Comparison of ENCODE assay signal across 1 fruit fly cellular context in genomic region chr3L:640324-640974, dm6.
TF ChIP-seq lines count a peak whose summit lies in the region.

No protein-coding gene starts in this region.

TF ChIP-seq in whole organism, embryonic, 481 proteins besides CTCF, POLR2A, EP300 and RAD21 (continued from another document and continues in another):
- TF ChIP-seq cas (GFP tag; IDR thresholded peaks at IDR 0.05; lab: Robert Waterston, UW) (peak; percentile 31; the same call in 1 of the 2 replicates), twi (tag; optimal IDR thresholded peaks at IDR 0.05; lab: Kevin White, UChicago) (peak; percentile 77), bbx (GFP tag; IDR thresholded peaks at IDR 0.05; lab: Robert Waterston, UW; ENCODE audit: partially characterized antibody) (no peak), CG14050 (GFP tag; IDR thresholded peaks at IDR 0.05; lab: Robert Waterston, UW) (no peak; the same call in 2 of the 3 replicates), grau (tag; optimal IDR thresholded peaks at IDR 0.05; lab: Kevin White, UChicago) (peak; percentile 84), trh (GFP tag; optimal IDR thresholded peaks at IDR 0.05; lab: Kevin White, UChicago) (peak; percentile 61), bcd (GFP tag; optimal IDR thresholded peaks at IDR 0.05; lab: Kevin White, UChicago) (peak; percentile 80), otp (GFP tag; IDR thresholded peaks at IDR 0.05; lab: Robert Waterston, UW) (peak; percentile 57; the same call in 1 of the 3 replicates), CG3281 (GFP tag; optimal IDR thresholded peaks at IDR 0.05; lab: Kevin White, UChicago) (peak; percentile 79), sc (optimal IDR thresholded peaks at IDR 0.05; lab: Kevin White, UChicago) (no peak), sc (GFP tag; optimal IDR thresholded peaks at IDR 0.05; lab: Kevin White, UChicago) (peak; percentile 69), CG4707 (GFP tag; optimal IDR thresholded peaks at IDR 0.05; lab: Kevin White, UChicago) (peak; percentile 33), Sox102F (GFP tag; optimal IDR thresholded peaks at IDR 0.05; lab: Kevin White, UChicago) (peak; percentile 77), CG17802 (tag; optimal IDR thresholded peaks at IDR 0.05; lab: Kevin White, UChicago) (peak; percentile 30), Antp (GFP tag; optimal IDR thresholded peaks at IDR 0.05; lab: Kevin White, UChicago) (peak; percentile 85), ken (GFP tag; IDR thresholded peaks at IDR 0.05; lab: Robert Waterston, UW) (peak; percentile 63; the same call in 2 of the 3 replicates), Camta (GFP tag; optimal IDR thresholded peaks at IDR 0.05; lab: Kevin White, UChicago) (peak; percentile 85), sd (tag; optimal IDR thresholded peaks at IDR 0.05; lab: Kevin White, UChicago) (no peak), CG18764 (GFP tag; optimal IDR thresholded peaks at IDR 0.05; lab: Kevin White, UChicago) (peak; percentile 64), caup (GFP tag; optimal IDR thresholded peaks at IDR 0.05; lab: Kevin White, UChicago; ENCODE audit: severe bottlenecking) (peak; percentile 73), tx (GFP tag; optimal IDR thresholded peaks at IDR 0.05; lab: Kevin White, UChicago) (peak; percentile 67), unpg (GFP tag; optimal IDR thresholded peaks at IDR 0.05; lab: Kevin White, UChicago) (peak; percentile 86), pan (optimal IDR thresholded peaks at IDR 0.05; lab: Kevin White, UChicago) (no peak), pan (GFP tag; optimal IDR thresholded peaks at IDR 0.05 in 1 of 2, IDR thresholded peaks at IDR 0.05 in 1 of 2) (peak in 1 of 2 experiments; percentile 77), unc-4 (GFP tag; IDR thresholded peaks at IDR 0.05; lab: Robert Waterston, UW; ENCODE audit: partially characterized antibody) (no peak), az2 (GFP tag; optimal IDR thresholded peaks at IDR 0.05; lab: Kevin White, UChicago) (peak; percentile 84), slou (GFP tag; optimal IDR thresholded peaks at IDR 0.05; lab: Kevin White, UChicago) (peak; percentile 40), dysf (GFP tag; IDR thresholded peaks at IDR 0.05; lab: Robert Waterston, UW) (peak; percentile 86), Taf1 (GFP tag; IDR thresholded peaks at IDR 0.05; lab: Robert Waterston, UW) (no peak), CG8290 (GFP tag; optimal IDR thresholded peaks at IDR 0.05; lab: Kevin White, UChicago) (peak; percentile 79), CG8290 (tag; optimal IDR thresholded peaks at IDR 0.05; lab: Kevin White, UChicago) (peak; percentile 73 to 86), zfh1 (GFP tag; IDR thresholded peaks at IDR 0.05; lab: Robert Waterston, UW) (peak; percentile 89), aop (GFP tag; IDR thresholded peaks at IDR 0.05; lab: Robert Waterston, UW) (no peak), Hr3 (GFP tag; optimal IDR thresholded peaks at IDR 0.05; lab: Kevin White, UChicago) (peak; percentile 82), phol (tag; optimal IDR thresholded peaks at IDR 0.05; lab: Kevin White, UChicago) (peak; percentile 90), CG5953 (GFP tag; IDR thresholded peaks at IDR 0.05; lab: Robert Waterston, UW) (peak; percentile 70), Kr (GFP tag; optimal IDR thresholded peaks at IDR 0.05; lab: Kevin White, UChicago) (peak; percentile 64), Dad (GFP tag; optimal IDR thresholded peaks at IDR 0.05; lab: Kevin White, UChicago) (peak; percentile 71), CG4820 (GFP tag; optimal IDR thresholded peaks at IDR 0.05; lab: Kevin White, UChicago) (peak; percentile 85), jing (GFP tag; optimal IDR thresholded peaks at IDR 0.05; lab: Kevin White, UChicago) (peak; percentile 74), Abd-B (GFP tag; optimal IDR thresholded peaks at IDR 0.05; lab: Kevin White, UChicago) (peak; percentile 66), Bteb2 (GFP tag; optimal IDR thresholded peaks at IDR 0.05; lab: Kevin White, UChicago) (peak; percentile 45), CG12155 (GFP tag; optimal IDR thresholded peaks at IDR 0.05; lab: Kevin White, UChicago) (peak; percentile 83), HmgD (GFP tag; optimal IDR thresholded peaks at IDR 0.05; lab: Kevin White, UChicago) (peak; percentile 57), Ravus (GFP tag; IDR thresholded peaks at IDR 0.05; lab: Robert Waterston, UW) (no peak; the same call in none of the 2 replicates), bigmax (GFP tag; optimal IDR thresholded peaks at IDR 0.05; lab: Kevin White, UChicago) (no peak), CG12942 (GFP tag; optimal IDR thresholded peaks at IDR 0.05; lab: Kevin White, UChicago) (peak; percentile 68), wdn (GFP tag; IDR thresholded peaks at IDR 0.05; lab: Robert Waterston, UW) (0 out of 2 replicates have a peak, but pooled peaks have one; percentile 41), Ets65A (GFP tag; lab: Kevin White, UChicago) (peak; percentile 93), Fer2 (tag; optimal IDR thresholded peaks at IDR 0.05; lab: Kevin White, UChicago) (no peak), CG6689 (GFP tag; IDR thresholded peaks at IDR 0.05; lab: Robert Waterston, UW) (peak; percentile 84), CG18262 (tag; optimal IDR thresholded peaks at IDR 0.05; lab: Kevin White, UChicago) (peak; percentile 92), luna (GFP tag; optimal IDR thresholded peaks at IDR 0.05; lab: Kevin White, UChicago) (peak; percentile 25), CG10565 (GFP tag; optimal IDR thresholded peaks at IDR 0.05; lab: Kevin White, UChicago) (peak; percentile 60), CG13894 (tag; optimal IDR thresholded peaks at IDR 0.05; lab: Kevin White, UChicago) (peak; percentile 6), sima (GFP tag; optimal IDR thresholded peaks at IDR 0.05; lab: Kevin White, UChicago) (peak; percentile 67), croc (GFP tag; conservative IDR thresholded peaks at IDR 0.05; lab: Robert Waterston, UW) (peak; percentile 76), ewg (GFP tag; optimal IDR thresholded peaks at IDR 0.05; lab: Kevin White, UChicago) (peak; percentile 72), CG17359 (tag; optimal IDR thresholded peaks at IDR 0.05; lab: Kevin White, UChicago) (peak; percentile 86), CG32532 (GFP tag; IDR thresholded peaks at IDR 0.05; lab: Robert Waterston, UW) (peak; percentile 73; the same call in 1 of the 2 replicates), Usf (GFP tag; optimal IDR thresholded peaks at IDR 0.05; lab: Kevin White, UChicago) (peak; percentile 69), salm (tag; optimal IDR thresholded peaks at IDR 0.05; lab: Kevin White, UChicago) (peak; percentile 70), CG5180 (GFP tag; optimal IDR thresholded peaks at IDR 0.05; lab: Kevin White, UChicago) (peak; percentile 75), al (GFP tag; IDR thresholded peaks at IDR 0.05; lab: Robert Waterston, UW) (peak; percentile 39; the same call in 1 of the 2 replicates), CG18619 (GFP tag; optimal IDR thresholded peaks at IDR 0.05; lab: Kevin White, UChicago) (peak; percentile 79), ab (GFP tag; optimal IDR thresholded peaks at IDR 0.05; lab: Kevin White, UChicago) (peak; percentile 86), stc (GFP tag; IDR thresholded peaks at IDR 0.05; lab: Robert Waterston, UW) (peak; percentile 62; the same call in 1 of the 2 replicates), CG10147 (GFP tag; optimal IDR thresholded peaks at IDR 0.05; lab: Kevin White, UChicago) (peak; percentile 65), CG8089 (GFP tag; optimal IDR thresholded peaks at IDR 0.05; lab: Kevin White, UChicago) (peak; percentile 80), gsb (GFP tag; IDR thresholded peaks at IDR 0.05; lab: Robert Waterston, UW) (peak; percentile 59), Dref (GFP tag; IDR thresholded peaks at IDR 0.05; lab: Robert Waterston, UW) (no peak), pita (GFP tag; optimal IDR thresholded peaks at IDR 0.05; lab: Kevin White, UChicago) (no peak), CG16813 (GFP tag; IDR thresholded peaks at IDR 0.05; lab: Robert Waterston, UW; ENCODE audit: partially characterized antibody) (no peak), CG1529 (GFP tag; optimal IDR thresholded peaks at IDR 0.05; lab: Kevin White, UChicago) (peak; percentile 78), gce (GFP tag; IDR thresholded peaks at IDR 0.05; lab: Robert Waterston, UW) (peak; percentile 67; the same call in 2 of the 3 replicates), CG1792 (GFP tag; optimal IDR thresholded peaks at IDR 0.05; lab: Kevin White, UChicago) (peak; percentile 72), peb (GFP tag; IDR thresholded peaks at IDR 0.05; lab: Robert Waterston, UW) (peak; percentile 65), mirr (GFP tag; optimal IDR thresholded peaks at IDR 0.05; lab: Kevin White, UChicago) (no peak), dmrt99B (tag; optimal IDR thresholded peaks at IDR 0.05; lab: Kevin White, UChicago) (peak; percentile 83), CG16863 (GFP tag; optimal IDR thresholded peaks at IDR 0.05; lab: Kevin White, UChicago) (peak; percentile 88), CG9817 (tag; optimal IDR thresholded peaks at IDR 0.05; lab: Kevin White, UChicago) (peak; percentile 72), CG11695 (GFP tag; IDR thresholded peaks at IDR 0.05; lab: Robert Waterston, UW) (peak; percentile 75; the same call in 2 of the 3 replicates), hbn (GFP tag; IDR thresholded peaks at IDR 0.05; lab: Robert Waterston, UW; ENCODE audit: partially characterized antibody) (no peak), lola (GFP tag; optimal IDR thresholded peaks at IDR 0.05; lab: Kevin White, UChicago) (peak in 1 of 3 experiments; percentile 92), usp (GFP tag; optimal IDR thresholded peaks at IDR 0.05; lab: Kevin White, UChicago) (no peak), ac (GFP tag; optimal IDR thresholded peaks at IDR 0.05; lab: Kevin White, UChicago) (peak; percentile 73), crc (GFP tag; optimal IDR thresholded peaks at IDR 0.05; lab: Kevin White, UChicago) (peak; percentile 73), Gug (GFP tag; IDR thresholded peaks at IDR 0.05; lab: Robert Waterston, UW) (peak; percentile 57; the same call in 3 of the 4 replicates), CG10366 (GFP tag; IDR thresholded peaks at IDR 0.05; lab: Robert Waterston, UW) (peak; percentile 72), Atf-2 (GFP tag; optimal IDR thresholded peaks at IDR 0.05; lab: Kevin White, UChicago) (peak; percentile 76), cg (GFP tag; optimal IDR thresholded peaks at IDR 0.05; lab: Kevin White, UChicago) (no peak), CG32772 (GFP tag; IDR thresholded peaks at IDR 0.05; lab: Robert Waterston, UW) (peak; percentile 69), crol (GFP tag; IDR thresholded peaks at IDR 0.05; lab: Robert Waterston, UW) (peak; percentile 63), MESR4 (GFP tag; optimal IDR thresholded peaks at IDR 0.05; lab: Kevin White, UChicago) (peak; percentile 2), CG7372 (GFP tag; IDR thresholded peaks at IDR 0.05; lab: Robert Waterston, UW) (peak; percentile 48; the same call in 1 of the 2 replicates), dimm (GFP tag; IDR thresholded peaks at IDR 0.05; lab: Robert Waterston, UW) (peak; percentile 27; the same call in 1 of the 2 replicates), Sry-δ (GFP tag; optimal IDR thresholded peaks at IDR 0.05; lab: Kevin White, UChicago) (peak; percentile 47), CG10959 (GFP tag; IDR thresholded peaks at IDR 0.05; lab: Robert Waterston, UW) (peak; percentile 80), CG12744 (GFP tag; optimal IDR thresholded peaks at IDR 0.05; lab: Kevin White, UChicago) (peak; percentile 85), CG1832 (GFP tag; optimal IDR thresholded peaks at IDR 0.05; lab: Kevin White, UChicago) (peak; percentile 88), shn (GFP tag; optimal IDR thresholded peaks at IDR 0.05; lab: Kevin White, UChicago) (peak; percentile 84), Trl (optimal IDR thresholded peaks at IDR 0.05; lab: Kevin White, UChicago) (no peak), Trl (GFP tag; optimal IDR thresholded peaks at IDR 0.05; lab: Kevin White, UChicago) (peak; percentile 90), da (GFP tag; optimal IDR thresholded peaks at IDR 0.05; lab: Kevin White, UChicago) (peak; percentile 45), Ssrp (tag; optimal IDR thresholded peaks at IDR 0.05; lab: Kevin White, UChicago) (peak; percentile 83), sqz (GFP tag; optimal IDR thresholded peaks at IDR 0.05; lab: Kevin White, UChicago) (peak; percentile 61), Myb (GFP tag; optimal IDR thresholded peaks at IDR 0.05; lab: Kevin White, UChicago) (peak; percentile 58), Optix (GFP tag; IDR thresholded peaks at IDR 0.05; lab: Robert Waterston, UW) (peak; percentile 78), CG17361 (GFP tag; IDR thresholded peaks at IDR 0.05; lab: Robert Waterston, UW) (peak; percentile 86), CG9609 (GFP tag; optimal IDR thresholded peaks at IDR 0.05; lab: Kevin White, UChicago) (peak; percentile 80), CG34422 (GFP tag; IDR thresholded peaks at IDR 0.05; lab: Robert Waterston, UW) (no peak; the same call in 1 of the 3 replicates), fd102C (GFP tag; optimal IDR thresholded peaks at IDR 0.05; lab: Kevin White, UChicago) (peak; percentile 80), CG5245 (GFP tag; optimal IDR thresholded peaks at IDR 0.05; lab: Kevin White, UChicago) (peak; percentile 79), CG15479 (GFP tag; optimal IDR thresholded peaks at IDR 0.05; lab: Kevin White, UChicago) (peak; percentile 83), CG18011 (GFP tag; optimal IDR thresholded peaks at IDR 0.05; lab: Kevin White, UChicago) (peak; percentile 42), CG2712 (tag; optimal IDR thresholded peaks at IDR 0.05; lab: Kevin White, UChicago) (peak; percentile 92), oc (tag; optimal IDR thresholded peaks at IDR 0.05; lab: Kevin White, UChicago) (peak; percentile 81), Mrtf (GFP tag; IDR thresholded peaks at IDR 0.05; lab: Robert Waterston, UW) (peak; percentile 71; the same call in 2 of the 3 replicates), wor (GFP tag; IDR thresholded peaks at IDR 0.05; lab: Robert Waterston, UW) (peak; percentile 57), CG14441 (GFP tag; IDR thresholded peaks at IDR 0.05; lab: Robert Waterston, UW) (peak; percentile 71), Chrac-16 (GFP tag; optimal IDR thresholded peaks at IDR 0.05; lab: Kevin White, UChicago) (peak; percentile 87), CG18476 (GFP tag; optimal IDR thresholded peaks at IDR 0.05; lab: Kevin White, UChicago) (peak; percentile 77), Sin3A (optimal IDR thresholded peaks at IDR 0.05; lab: Kevin White, UChicago) (no peak), CG6854 (GFP tag; optimal IDR thresholded peaks at IDR 0.05; lab: Kevin White, UChicago) (peak; percentile 39), sob (GFP tag; IDR thresholded peaks at IDR 0.05; lab: Robert Waterston, UW) (peak; percentile 67), Dfd (GFP tag; optimal IDR thresholded peaks at IDR 0.05; lab: Kevin White, UChicago) (no peak), CG7963 (GFP tag; IDR thresholded peaks at IDR 0.05; lab: Robert Waterston, UW; ENCODE audit: partially characterized antibody) (no peak), Tbp (GFP tag; optimal IDR thresholded peaks at IDR 0.05; lab: Kevin White, UChicago) (no peak)
